Fruit fly (Drosophila melanogaster) Kc167 (cell line): Measurements from ENCODE around the gene CG17177.

Experiments used
- Myc ChIP-seq: fragments of >200 bp; optimal IDR thresholded peaks from 2 replicates; lab custom pipeline; 2017; ENCODE audit warnings: missing external identifiers
- h ChIP-seq: fragments of >200 bp; optimal IDR thresholded peaks from 3 replicates; lab custom pipeline; 2018; ENCODE audit warnings: missing external identifiers
- insv ChIP-seq: fragments of >200 bp; optimal IDR thresholded peaks from 3 replicates; lab custom pipeline; 2018; ENCODE audit warnings: missing external identifiers

DNA sequence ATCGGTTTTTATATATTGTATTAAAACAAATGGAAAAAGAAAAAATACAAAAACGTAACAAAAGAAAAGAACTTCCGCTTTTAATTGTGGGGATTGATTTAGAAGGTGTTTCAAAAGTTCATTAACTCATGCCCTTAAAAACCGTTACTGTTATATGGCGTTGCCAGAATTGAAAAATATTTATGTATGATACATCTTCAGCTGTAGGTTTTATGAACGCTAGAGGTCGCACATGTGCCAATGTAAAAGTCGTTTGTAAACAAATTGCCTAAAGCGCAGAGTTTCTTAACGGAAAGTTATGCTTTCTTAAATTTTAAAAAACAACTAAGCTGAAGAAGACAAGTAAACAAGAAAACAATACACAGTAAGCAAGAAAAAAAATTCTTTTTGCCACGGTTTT is 29.9 kb downstream of the CG17177 start:
- TF ChIP-seq insv (lab: Kevin White, UChicago), result no peak
- no peak for TF ChIP-seq Myc (lab: Kevin White, UChicago)
- no peak for TF ChIP-seq h (lab: Kevin White, UChicago)
